ENCODE assay signal across 5 fruit fly cellular contexts in genomic region chr3L:4286784-4287183, dm6.
TF ChIP-seq lines count a peak whose summit lies in the region.

TfIIEbeta (plus strand) TSS chr3L:4287038.

- no peak for TF ChIP-seq CTCF in whole organism, embryonic (GFP tag; optimal IDR thresholded peaks at IDR 0.05; lab: Kevin White, UChicago)

TF ChIP-seq in whole organism, adult, 20 proteins besides CTCF, POLR2A, EP300 and RAD21:
- TF ChIP-seq bab1 (GFP tag; optimal IDR thresholded peaks at IDR 0.05; lab: Kevin White, UChicago) (peak; percentile 14), cic (GFP tag; optimal IDR thresholded peaks at IDR 0.05; lab: Kevin White, UChicago) (no peak), tj (GFP tag; optimal IDR thresholded peaks at IDR 0.05; lab: Kevin White, UChicago) (peak; percentile 38), CG5204 (GFP tag; optimal IDR thresholded peaks at IDR 0.05; lab: Kevin White, UChicago) (no peak), Mnt (GFP tag; optimal IDR thresholded peaks at IDR 0.05; lab: Kevin White, UChicago) (no peak), CG14711 (tag; optimal IDR thresholded peaks at IDR 0.05; lab: Kevin White, UChicago) (peak; percentile 17)

TF ChIP-seq in whole organism, embryonic, 481 proteins besides CTCF, POLR2A, EP300 and RAD21 (continues in another document):
- peak; percentile 59 for TF ChIP-seq stwl (tag; optimal IDR thresholded peaks at IDR 0.05; lab: Kevin White, UChicago)
- no peak for TF ChIP-seq Side (GFP tag; optimal IDR thresholded peaks at IDR 0.05; lab: Kevin White, UChicago)
- peak; percentile 63 for TF ChIP-seq CG32532 (GFP tag; IDR thresholded peaks at IDR 0.05; lab: Robert Waterston, UW)
- peak; percentile 43 for TF ChIP-seq pzg (GFP tag; optimal IDR thresholded peaks at IDR 0.05; lab: Kevin White, UChicago)
- peak; percentile 15; the same call in 1 of the 2 replicates for TF ChIP-seq CG9932 (GFP tag; IDR thresholded peaks at IDR 0.05; lab: Robert Waterston, UW)
- peak; percentile 11 for TF ChIP-seq Spps (tag; optimal IDR thresholded peaks at IDR 0.05; lab: Kevin White, UChicago)
- peak; percentile 44 for TF ChIP-seq E2f2 (GFP tag; IDR thresholded peaks at IDR 0.05; lab: Robert Waterston, UW)
- TF ChIP-seq dmrt11E (tag; optimal IDR thresholded peaks at IDR 0.05; lab: Kevin White, UChicago), result peak; percentile 23
- TF ChIP-seq sd (tag; optimal IDR thresholded peaks at IDR 0.05; lab: Kevin White, UChicago), result peak; percentile 73
- TF ChIP-seq Aef1 (GFP tag; IDR thresholded peaks at IDR 0.05; lab: Robert Waterston, UW), result no peak
- peak; percentile 46 for TF ChIP-seq CG7839 (tag; optimal IDR thresholded peaks at IDR 0.05; lab: Kevin White, UChicago)
- no peak for TF ChIP-seq CG11093 (GFP tag; IDR thresholded peaks at IDR 0.05; lab: Robert Waterston, UW)
- TF ChIP-seq wor (GFP tag; IDR thresholded peaks at IDR 0.05; lab: Robert Waterston, UW), result no peak
- TF ChIP-seq unpg (GFP tag; optimal IDR thresholded peaks at IDR 0.05; lab: Kevin White, UChicago), result peak; percentile 38
- TF ChIP-seq nmo (GFP tag; optimal IDR thresholded peaks at IDR 0.05; lab: Kevin White, UChicago), result peak; percentile 41
- no peak for TF ChIP-seq z (GFP tag; IDR thresholded peaks at IDR 0.05; lab: Robert Waterston, UW)
- peak; percentile 6; the same call in 1 of the 2 replicates for TF ChIP-seq CG42726 (GFP tag; IDR thresholded peaks at IDR 0.05; lab: Robert Waterston, UW; ENCODE audit: partially characterized antibody)
- TF ChIP-seq CG14710 (tag; optimal IDR thresholded peaks at IDR 0.05; lab: Kevin White, UChicago), result peak; percentile 49
- TF ChIP-seq nom (GFP tag; optimal IDR thresholded peaks at IDR 0.05; lab: Kevin White, UChicago), result peak; percentile 16
- TF ChIP-seq pb (GFP tag; optimal IDR thresholded peaks at IDR 0.05; lab: Kevin White, UChicago), result no peak
- TF ChIP-seq CG17385 (GFP tag; optimal IDR thresholded peaks at IDR 0.05; lab: Kevin White, UChicago), result no peak

TF ChIP-seq in whole organism, prepupa, 60 proteins besides CTCF, POLR2A, EP300 and RAD21 (continues in another document):
- TF ChIP-seq dsx (GFP tag; optimal IDR thresholded peaks at IDR 0.05; lab: Kevin White, UChicago; ENCODE audit: poor library complexity, severe bottlenecking), result peak; percentile 45
- TF ChIP-seq eg (GFP tag; IDR thresholded peaks at IDR 0.05; lab: Robert Waterston, UW), result peak; percentile 64; the same call in 2 of the 3 replicates
- no peak for TF ChIP-seq fd85E (GFP tag; optimal IDR thresholded peaks at IDR 0.05; lab: Kevin White, UChicago)
- TF ChIP-seq CG6792 (GFP tag; optimal IDR thresholded peaks at IDR 0.05; lab: Kevin White, UChicago), result no peak
- no peak for TF ChIP-seq spab (GFP tag; optimal IDR thresholded peaks at IDR 0.05; lab: Kevin White, UChicago)
- peak; percentile 9 for TF ChIP-seq CG3919 (GFP tag; optimal IDR thresholded peaks at IDR 0.05; lab: Kevin White, UChicago)
- no peak for TF ChIP-seq CG6276 (GFP tag; optimal IDR thresholded peaks at IDR 0.05; lab: Kevin White, UChicago)
- TF ChIP-seq CG6854 (GFP tag; optimal IDR thresholded peaks at IDR 0.05; lab: Kevin White, UChicago), result peak; percentile 17
- peak; percentile 53; the same call in 1 of the 2 replicates for TF ChIP-seq CG15336 (GFP tag; IDR thresholded peaks at IDR 0.05; lab: Robert Waterston, UW)
- TF ChIP-seq Ets96B (tag; optimal IDR thresholded peaks at IDR 0.05; lab: Kevin White, UChicago), result no peak
- TF ChIP-seq ss (GFP tag; optimal IDR thresholded peaks at IDR 0.05; lab: Kevin White, UChicago), result no peak
- TF ChIP-seq esn (GFP tag; optimal IDR thresholded peaks at IDR 0.05; lab: Kevin White, UChicago), result peak; percentile 18
- no peak for TF ChIP-seq Eip75B (GFP tag; optimal IDR thresholded peaks at IDR 0.05; lab: Kevin White, UChicago)
- TF ChIP-seq CG6163 (GFP tag; IDR thresholded peaks at IDR 0.05; lab: Robert Waterston, UW), result 0 out of 3 replicates have a peak, but pooled peaks have one; percentile 33
- TF ChIP-seq fkh (GFP tag; optimal IDR thresholded peaks at IDR 0.05; lab: Kevin White, UChicago), result peak; percentile 38
- peak; percentile 37 for TF ChIP-seq Sox14 (GFP tag; optimal IDR thresholded peaks at IDR 0.05; lab: Kevin White, UChicago)
- no peak for TF ChIP-seq CG1621 (tag; optimal IDR thresholded peaks at IDR 0.05; lab: Kevin White, UChicago)
- TF ChIP-seq CG32006 (GFP tag; optimal IDR thresholded peaks at IDR 0.05; lab: Kevin White, UChicago), result no peak
- no peak for TF ChIP-seq CG8632 (GFP tag; optimal IDR thresholded peaks at IDR 0.05; lab: Kevin White, UChicago)
- TF ChIP-seq net (GFP tag; optimal IDR thresholded peaks at IDR 0.05; lab: Kevin White, UChicago), result no peak
- no peak for TF ChIP-seq CG8319 (GFP tag; optimal IDR thresholded peaks at IDR 0.05; lab: Kevin White, UChicago)
- TF ChIP-seq CG11762 (GFP tag; optimal IDR thresholded peaks at IDR 0.05; lab: Kevin White, UChicago; ENCODE audit: insufficient read depth), result no peak

TF ChIP-seq in whole organism, pupa, 21 proteins besides CTCF, POLR2A, EP300 and RAD21:
- TF ChIP-seq CG12605 (GFP tag; IDR thresholded peaks at IDR 0.05; lab: Robert Waterston, UW) (no peak), Snoo (tag; optimal IDR thresholded peaks at IDR 0.05; lab: Kevin White, UChicago) (no peak), CG10348 (GFP tag; IDR thresholded peaks at IDR 0.05; lab: Robert Waterston, UW) (no peak), CG17806 (tag; optimal IDR thresholded peaks at IDR 0.05; lab: Kevin White, UChicago) (peak; percentile 25), Pif1B (GFP tag; optimal IDR thresholded peaks at IDR 0.05; lab: Kevin White, UChicago) (no peak), Ets98B (GFP tag; IDR thresholded peaks at IDR 0.05; lab: Robert Waterston, UW) (peak; percentile 65), CG13204 (GFP tag; optimal IDR thresholded peaks at IDR 0.05; lab: Kevin White, UChicago) (no peak), fd96Ca (GFP tag; IDR thresholded peaks at IDR 0.05; lab: Robert Waterston, UW) (no peak), rn (GFP tag; IDR thresholded peaks at IDR 0.05; lab: Robert Waterston, UW) (no peak), D1 (tag; optimal IDR thresholded peaks at IDR 0.05; lab: Kevin White, UChicago) (no peak), Pif1A (GFP tag; optimal IDR thresholded peaks at IDR 0.05; lab: Kevin White, UChicago) (no peak), CG14655 (GFP tag; optimal IDR thresholded peaks at IDR 0.05; lab: Kevin White, UChicago) (no peak), CG34367 (tag; optimal IDR thresholded peaks at IDR 0.05; lab: Kevin White, UChicago) (no peak), CG8159 (tag; optimal IDR thresholded peaks at IDR 0.05; lab: Kevin White, UChicago) (no peak), gl (tag; optimal IDR thresholded peaks at IDR 0.05; lab: Kevin White, UChicago) (no peak), CG15710 (tag; optimal IDR thresholded peaks at IDR 0.05; lab: Kevin White, UChicago) (no peak), CG32121 (GFP tag; IDR thresholded peaks at IDR 0.05; lab: Robert Waterston, UW) (peak; percentile 14; the same call in 1 of the 2 replicates), CG8301 (tag; optimal IDR thresholded peaks at IDR 0.05; lab: Kevin White, UChicago) (no peak), CG4496 (GFP tag; IDR thresholded peaks at IDR 0.05; lab: Robert Waterston, UW) (0 out of 3 replicates have a peak, but pooled peaks have one; percentile 29), EcR (GFP tag; optimal IDR thresholded peaks at IDR 0.05; lab: Kevin White, UChicago) (peak; percentile 53), CG9948 (tag; optimal IDR thresholded peaks at IDR 0.05; lab: Kevin White, UChicago) (no peak)

TF ChIP-seq in whole organism, wandering third instar larva, 38 proteins besides CTCF, POLR2A, EP300 and RAD21:
- TF ChIP-seq h (GFP tag; optimal IDR thresholded peaks at IDR 0.05; lab: Kevin White, UChicago) (peak; percentile 12), Myc (optimal IDR thresholded peaks at IDR 0.05; lab: Kevin White, UChicago) (no peak), Dfd (GFP tag; optimal IDR thresholded peaks at IDR 0.05; lab: Kevin White, UChicago) (no peak), woc (GFP tag; optimal IDR thresholded peaks at IDR 0.05; lab: Kevin White, UChicago) (peak; percentile 35), CG9705 (GFP tag; optimal IDR thresholded peaks at IDR 0.05; lab: Kevin White, UChicago) (no peak), GATAd (GFP tag; optimal IDR thresholded peaks at IDR 0.05; lab: Kevin White, UChicago) (no peak), rgr (GFP tag; optimal IDR thresholded peaks at IDR 0.05; lab: Kevin White, UChicago) (peak; percentile 52), HLH106 (tag; optimal IDR thresholded peaks at IDR 0.05; lab: Kevin White, UChicago) (peak; percentile 16), OdsH (GFP tag; optimal IDR thresholded peaks at IDR 0.05; lab: Kevin White, UChicago) (peak; percentile 5), Hr83 (GFP tag; optimal IDR thresholded peaks at IDR 0.05; lab: Kevin White, UChicago; ENCODE audit: poor library complexity, severe bottlenecking) (no peak)
